Fruit fly (Drosophila melanogaster) whole organism, adult: Measurements from ENCODE around the gene ifc.

Source experiments
- Clk ChIP-seq: fragments of 200-800 bp; sonication (Bioruptor generic); optimal IDR thresholded peaks from 2 replicates; lab custom pipeline; 2017; ENCODE audit warnings: missing biosample characterization, missing genetic modification characterization
- Crg-1 ChIP-seq: fragments of 200-800 bp; sonication (Bioruptor generic); optimal IDR thresholded peaks from 2 replicates; lab custom pipeline; 2016; ENCODE audit warnings: missing biosample characterization, missing genetic modification characterization

DNA sequence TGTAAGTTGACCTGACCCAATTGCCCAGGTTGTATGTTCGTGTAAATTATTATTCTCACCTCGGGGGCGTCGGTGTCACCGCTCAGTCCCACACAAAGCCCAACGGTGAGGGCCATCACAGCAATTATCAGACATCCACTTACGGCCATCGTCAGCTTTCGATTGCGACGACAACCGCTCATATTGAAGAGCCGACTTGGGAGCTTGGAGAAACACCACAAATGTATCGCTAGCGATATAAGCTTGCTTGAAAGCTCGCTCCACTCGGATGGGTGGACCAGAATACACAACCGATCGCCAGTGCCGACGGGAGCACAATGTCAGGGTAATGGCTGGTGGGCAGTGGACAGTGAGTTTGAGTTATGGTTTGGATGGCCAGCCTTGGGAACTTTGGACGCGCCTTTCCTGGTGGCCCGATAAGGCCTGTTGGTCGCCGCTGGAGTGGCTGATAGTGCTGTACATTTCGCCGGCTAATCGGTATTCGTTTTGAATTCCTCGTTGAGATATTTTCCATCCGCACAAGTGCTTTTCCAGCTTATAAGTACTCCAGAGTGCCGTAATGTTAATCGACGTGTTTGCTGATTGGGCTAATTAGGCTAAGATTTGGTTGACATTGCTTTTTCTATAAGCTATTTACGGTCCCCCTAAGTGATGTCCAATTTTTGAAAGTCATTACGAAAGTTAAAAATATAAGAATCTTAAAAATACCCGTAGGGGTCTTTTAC, 20.5 kb downstream of the ifc start, which contains the start of gene Gal:
- no peak for TF ChIP-seq Clk
- no peak for TF ChIP-seq Crg-1 (GFP tag; lab: Kevin White, UChicago)
